Fruit fly (Drosophila melanogaster): ENCODE data around the gene CG32187.

CG32187 gene

DNA sequence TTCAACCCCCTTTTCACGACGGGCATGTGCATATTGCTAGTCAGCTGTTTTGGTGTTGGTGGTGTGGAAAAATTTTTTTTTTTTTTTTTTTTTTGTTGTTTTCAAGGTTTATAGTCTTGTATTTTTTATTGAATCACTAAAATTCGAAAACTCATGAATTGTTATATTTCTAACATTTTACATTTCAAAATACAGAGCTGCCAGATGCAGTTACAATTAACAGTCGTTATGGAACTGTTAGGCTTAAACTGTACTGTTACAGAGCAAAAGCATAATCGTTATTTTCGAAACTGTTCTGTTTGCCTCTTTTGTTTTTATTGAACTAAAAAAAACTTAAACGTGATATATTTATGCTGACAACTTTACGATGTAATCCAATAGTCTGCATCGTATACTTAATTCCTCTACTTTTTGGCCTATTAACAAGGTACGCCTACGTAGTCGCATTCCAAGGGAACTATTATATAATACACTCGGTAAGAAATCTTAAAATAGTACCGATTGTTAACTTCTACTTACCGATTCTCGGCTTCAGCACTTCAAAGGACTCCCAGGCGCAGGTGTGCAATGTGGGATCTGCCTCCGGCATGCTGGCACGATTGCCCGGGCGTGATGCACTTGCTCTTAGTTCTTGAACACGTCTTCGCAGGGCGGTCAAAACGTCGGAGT lies at the start of gene CG32187:
Gene CG32187, minus strand, starts transcription at position 9 of the 669 bp plus-strand sequence.
- no peak for TF ChIP-seq pan (optimal IDR thresholded peaks at IDR 0.05)

dm6 chr3L:17849517-17849916 lies 43.4 kb upstream of the CG32187 start, which contains the start of gene TrpRS-m:
TrpRS-m (plus strand) TSS chr3L:17849727.
- TF ChIP-seq CG8478 (optimal IDR thresholded peaks at IDR 0.05): no peak
- no peak for TF ChIP-seq EcR (GFP tag; optimal IDR thresholded peaks at IDR 0.05)
- no peak for TF ChIP-seq pan (optimal IDR thresholded peaks at IDR 0.05)
- no peak for TF ChIP-seq Dll (optimal IDR thresholded peaks at IDR 0.05)
- no peak for TF ChIP-seq usp (GFP tag; optimal IDR thresholded peaks at IDR 0.05)
- TF ChIP-seq psq (optimal IDR thresholded peaks at IDR 0.05): no peak

- TF ChIP-seq CG8478 (optimal IDR thresholded peaks at IDR 0.05) (no peak), psq (optimal IDR thresholded peaks at IDR 0.05) (no peak), pan (optimal IDR thresholded peaks at IDR 0.05) (no peak), usp (GFP tag; optimal IDR thresholded peaks at IDR 0.05) (no peak), EcR (GFP tag; optimal IDR thresholded peaks at IDR 0.05) (no peak), Dll (optimal IDR thresholded peaks at IDR 0.05) (no peak)
These were observed 40.8 kb upstream of the CG32187 start for dm6 chr3L:17846982-17847355.

DNA sequence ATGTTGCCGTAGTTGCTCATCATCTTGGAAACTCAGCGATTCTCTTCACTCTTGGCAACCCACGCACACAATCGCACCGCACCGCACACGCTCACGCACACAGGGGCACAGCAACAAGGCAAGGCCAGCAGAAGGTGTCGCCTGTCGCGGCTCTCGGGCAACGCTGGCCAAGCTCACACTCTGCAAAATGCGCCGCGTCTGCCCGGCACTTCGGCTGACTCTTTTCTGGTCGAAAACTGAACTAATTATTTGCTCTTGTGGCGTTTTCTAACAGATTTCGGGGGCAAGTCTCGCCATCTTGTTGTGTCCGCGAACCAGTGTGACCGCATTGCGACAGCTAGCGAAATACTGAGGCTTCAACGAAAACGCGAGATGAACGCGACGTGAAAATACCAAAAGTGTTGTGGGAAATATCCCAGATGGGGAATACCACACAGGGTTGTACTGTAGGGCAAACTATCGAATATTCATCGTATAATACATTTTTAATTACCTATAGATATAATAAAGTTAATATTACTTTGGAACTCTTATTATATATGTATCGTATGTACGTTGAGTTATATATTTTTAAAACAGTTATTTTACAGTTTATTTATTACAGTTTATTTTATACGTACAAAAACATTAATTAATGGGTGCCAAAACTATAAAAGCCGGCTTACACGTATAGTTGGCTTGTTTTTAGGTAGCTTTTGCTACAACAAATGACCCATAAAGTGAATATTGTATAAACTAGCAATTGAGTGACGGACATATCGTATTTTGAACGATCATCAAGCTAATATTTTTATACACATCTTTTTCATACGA lies 40.2 kb upstream of the CG32187 start, which contains the start of the genes MED19 and CG7430:
Gene MED19, minus strand, starts transcription at position 333 of the 813 bp plus-strand sequence.
Gene CG7430, plus strand, starts transcription at position 748 of the 813 bp plus-strand sequence.
- TF ChIP-seq CG8478 (optimal IDR thresholded peaks at IDR 0.05) (no peak), usp (GFP tag; optimal IDR thresholded peaks at IDR 0.05) (no peak), psq (optimal IDR thresholded peaks at IDR 0.05) (no peak), Dll (optimal IDR thresholded peaks at IDR 0.05) (no peak), pan (optimal IDR thresholded peaks at IDR 0.05) (no peak), EcR (GFP tag; optimal IDR thresholded peaks at IDR 0.05) (no peak)

dm6 chr3L:17842892-17843703 lies 36.9 kb upstream of the CG32187 start, which contains the start of gene CG5567:
CG5567 (minus strand) TSS chr3L:17843544.
- TF ChIP-seq CG8478 (optimal IDR thresholded peaks at IDR 0.05) (no peak), usp (GFP tag; optimal IDR thresholded peaks at IDR 0.05) (no peak), pan (optimal IDR thresholded peaks at IDR 0.05) (no peak), EcR (GFP tag; optimal IDR thresholded peaks at IDR 0.05) (no peak), Dll (optimal IDR thresholded peaks at IDR 0.05) (no peak), psq (optimal IDR thresholded peaks at IDR 0.05) (no peak)

dm6 chr3L:17841085-17841606 lies 35.0 kb upstream of the CG32187 start, which contains the start of gene CG5577:
CG5577 (minus strand) TSS chr3L:17841427.
- TF ChIP-seq psq (optimal IDR thresholded peaks at IDR 0.05) (no peak), EcR (GFP tag; optimal IDR thresholded peaks at IDR 0.05) (no peak), CG8478 (optimal IDR thresholded peaks at IDR 0.05) (no peak), usp (GFP tag; optimal IDR thresholded peaks at IDR 0.05) (no peak), pan (optimal IDR thresholded peaks at IDR 0.05) (no peak), Dll (optimal IDR thresholded peaks at IDR 0.05) (no peak)

dm6 chr3L:17835074-17835473 lies 28.9 kb upstream of the CG32187 start, which contains the start of gene CG32189:
CG32189 (minus strand) TSS chr3L:17835174.
- TF ChIP-seq usp (GFP tag; optimal IDR thresholded peaks at IDR 0.05) (no peak), pan (optimal IDR thresholded peaks at IDR 0.05) (no peak), EcR (GFP tag; optimal IDR thresholded peaks at IDR 0.05) (no peak), psq (optimal IDR thresholded peaks at IDR 0.05) (no peak), Dll (optimal IDR thresholded peaks at IDR 0.05) (no peak), CG8478 (optimal IDR thresholded peaks at IDR 0.05) (no peak)

- TF ChIP-seq EcR (GFP tag; optimal IDR thresholded peaks at IDR 0.05) (no peak), psq (optimal IDR thresholded peaks at IDR 0.05) (no peak), CG8478 (optimal IDR thresholded peaks at IDR 0.05) (no peak), pan (optimal IDR thresholded peaks at IDR 0.05) (no peak), usp (GFP tag; optimal IDR thresholded peaks at IDR 0.05) (no peak), Dll (optimal IDR thresholded peaks at IDR 0.05) (no peak)
These were observed 27.4 kb upstream of the CG32187 start, which contains the start of gene CG32188 for dm6 chr3L:17833525-17833924. CG32188 (minus strand) TSS chr3L:17833625.

- no peak for TF ChIP-seq CG8478 (optimal IDR thresholded peaks at IDR 0.05)
These were observed 16.7 kb upstream of the CG32187 start, which contains the start of the genes Ir75c and Grd for dm6 chr3L:17822784-17823383. Ir75c (minus strand) TSS chr3L:17822834. Grd (plus strand) TSS chr3L:17823333.

- TF ChIP-seq CG8478 (optimal IDR thresholded peaks at IDR 0.05): no peak
- no peak for TF ChIP-seq psq (optimal IDR thresholded peaks at IDR 0.05)
- no peak for TF ChIP-seq usp (GFP tag; optimal IDR thresholded peaks at IDR 0.05)
- no peak for TF ChIP-seq pan (optimal IDR thresholded peaks at IDR 0.05)
- TF ChIP-seq Dll (optimal IDR thresholded peaks at IDR 0.05): no peak
- no peak for TF ChIP-seq EcR (GFP tag; optimal IDR thresholded peaks at IDR 0.05)
These were observed 13.9 kb upstream of the CG32187 start, which contains the start of gene Ir75b for dm6 chr3L:17820093-17820492. Ir75b (minus strand) TSS chr3L:17820193.

DNA sequence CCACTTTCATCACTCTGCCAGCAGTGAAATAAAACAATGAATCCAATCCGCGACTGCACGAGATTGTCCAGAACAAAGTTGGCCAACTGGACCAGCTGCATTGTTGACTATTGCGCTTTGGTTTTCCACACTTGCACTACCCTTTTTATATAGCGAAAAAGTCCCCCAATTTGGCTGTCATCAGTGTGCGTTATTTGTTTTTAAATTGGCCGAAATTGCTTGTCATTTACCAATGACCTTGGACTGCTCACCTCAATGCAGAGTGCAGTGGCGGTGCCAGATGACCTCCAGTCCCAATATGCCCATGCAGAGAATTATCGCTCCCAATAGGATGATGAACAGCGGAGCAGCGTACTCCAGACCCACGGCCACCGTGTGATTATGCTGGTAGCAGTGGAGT lies 11.7 kb upstream of the CG32187 start, which contains the start of gene Ir75a:
Gene Ir75a, minus strand, starts transcription at position 101 of the 400 bp plus-strand sequence.
- TF ChIP-seq pan (optimal IDR thresholded peaks at IDR 0.05): no peak
- TF ChIP-seq CG8478 (optimal IDR thresholded peaks at IDR 0.05): no peak
- no peak for TF ChIP-seq usp (GFP tag; optimal IDR thresholded peaks at IDR 0.05)
- no peak for TF ChIP-seq psq (optimal IDR thresholded peaks at IDR 0.05)
- TF ChIP-seq EcR (GFP tag; optimal IDR thresholded peaks at IDR 0.05): no peak
- no peak for TF ChIP-seq Dll (optimal IDR thresholded peaks at IDR 0.05)

Data from whole organism.